Fruit fly (Drosophila melanogaster): ENCODE measurements around the gene kst.

The kst gene

dm6 chr3L:3338028-3338855 lies 1.6 kb downstream of the kst start:
- TF ChIP-seq CG6163 (GFP tag; IDR thresholded peaks at IDR 0.05) = no peak
- TF ChIP-seq Eip93F (GFP tag; optimal IDR thresholded peaks at IDR 0.05) = no peak
- peak; percentile 43 for TF ChIP-seq spab (GFP tag; optimal IDR thresholded peaks at IDR 0.05)
- no peak for TF ChIP-seq Hr38 (GFP tag; optimal IDR thresholded peaks at IDR 0.05)
- peak; percentile 56 for TF ChIP-seq fd59A (GFP tag; optimal IDR thresholded peaks at IDR 0.05)
- peak; percentile 61 for TF ChIP-seq Eip78C (GFP tag)
- TF ChIP-seq eg (GFP tag; IDR thresholded peaks at IDR 0.05) = no peak
- no peak for TF ChIP-seq CG7368 (GFP tag; optimal IDR thresholded peaks at IDR 0.05)
- peak; percentile 65 for TF ChIP-seq CG6808 (GFP tag; optimal IDR thresholded peaks at IDR 0.05)
- peak; percentile 61 for TF ChIP-seq Ets96B (tag; optimal IDR thresholded peaks at IDR 0.05)
- TF ChIP-seq svp (GFP tag) = peak; percentile 83
- TF ChIP-seq CG6854 (GFP tag; optimal IDR thresholded peaks at IDR 0.05) = no peak
- no peak for TF ChIP-seq topi (GFP tag; optimal IDR thresholded peaks at IDR 0.05)
- TF ChIP-seq pdm3 (GFP tag; optimal IDR thresholded peaks at IDR 0.05) = peak; percentile 29
- TF ChIP-seq CG8319 (GFP tag; optimal IDR thresholded peaks at IDR 0.05) = no peak
- TF ChIP-seq Blimp-1 (GFP tag; optimal IDR thresholded peaks at IDR 0.05) = no peak
- peak; percentile 33 for TF ChIP-seq dsx (GFP tag; optimal IDR thresholded peaks at IDR 0.05; ENCODE audit: poor library complexity, severe bottlenecking)
- TF ChIP-seq CG4318 (GFP tag; optimal IDR thresholded peaks at IDR 0.05) = no peak
- TF ChIP-seq achi (GFP tag; optimal IDR thresholded peaks at IDR 0.05) = no peak
- no peak for TF ChIP-seq Smox (GFP tag; optimal IDR thresholded peaks at IDR 0.05)
- TF ChIP-seq salr (GFP tag; optimal IDR thresholded peaks at IDR 0.05) = peak in 1 of 2 experiments; percentile 2
- no peak for TF ChIP-seq Ets21C (GFP tag; optimal IDR thresholded peaks at IDR 0.05)
- peak; percentile 12 for TF ChIP-seq Sox14 (GFP tag; optimal IDR thresholded peaks at IDR 0.05)
- TF ChIP-seq CG10631 (GFP tag; optimal IDR thresholded peaks at IDR 0.05) = peak; percentile 32
- no peak for TF ChIP-seq dac (GFP tag; optimal IDR thresholded peaks at IDR 0.05)
- TF ChIP-seq ss (GFP tag; optimal IDR thresholded peaks at IDR 0.05) = peak; percentile 67 to 96
- TF ChIP-seq fkh (GFP tag; optimal IDR thresholded peaks at IDR 0.05) = no peak
- TF ChIP-seq CG10669 (GFP tag; optimal IDR thresholded peaks at IDR 0.05) = peak; percentile 53
- no peak for TF ChIP-seq net (GFP tag; optimal IDR thresholded peaks at IDR 0.05)
- TF ChIP-seq CG3032 (tag; optimal IDR thresholded peaks at IDR 0.05) = peak; percentile 70
- peak; percentile 22 for TF ChIP-seq CG3919 (GFP tag; optimal IDR thresholded peaks at IDR 0.05)

dm6 chr3L:3338882-3339590 lies 2.4 kb downstream of the kst start:
- peak; percentile 8 for TF ChIP-seq CG7368 (GFP tag; optimal IDR thresholded peaks at IDR 0.05)
- peak; percentile 59 for TF ChIP-seq dac (GFP tag; optimal IDR thresholded peaks at IDR 0.05)
- peak; percentile 30 for TF ChIP-seq CG16779 (tag; optimal IDR thresholded peaks at IDR 0.05)
- TF ChIP-seq fd59A (GFP tag; optimal IDR thresholded peaks at IDR 0.05) = no peak
- peak; percentile 1 for TF ChIP-seq Lpt (GFP tag; optimal IDR thresholded peaks at IDR 0.05)
- TF ChIP-seq CG6808 (GFP tag; optimal IDR thresholded peaks at IDR 0.05) = peak; percentile 70
- TF ChIP-seq CG9139 (GFP tag; optimal IDR thresholded peaks at IDR 0.05) = peak; percentile 44
- TF ChIP-seq cyc (GFP tag; optimal IDR thresholded peaks at IDR 0.05) = no peak
- TF ChIP-seq acj6 (GFP tag; optimal IDR thresholded peaks at IDR 0.05) = no peak
- no peak for TF ChIP-seq Smox (GFP tag; optimal IDR thresholded peaks at IDR 0.05)
- no peak for TF ChIP-seq Sox102F (GFP tag; optimal IDR thresholded peaks at IDR 0.05)
- TF ChIP-seq dsx (GFP tag; optimal IDR thresholded peaks at IDR 0.05; ENCODE audit: poor library complexity, severe bottlenecking) = no peak
- peak; percentile 78 for TF ChIP-seq CG6276 (GFP tag; optimal IDR thresholded peaks at IDR 0.05)
- TF ChIP-seq CG32006 (GFP tag; optimal IDR thresholded peaks at IDR 0.05) = peak; percentile 85
- TF ChIP-seq topi (GFP tag; optimal IDR thresholded peaks at IDR 0.05) = peak; percentile 18
- TF ChIP-seq CG10631 (GFP tag; optimal IDR thresholded peaks at IDR 0.05) = peak; percentile 8
- peak; percentile 37 for TF ChIP-seq CG11762 (GFP tag; optimal IDR thresholded peaks at IDR 0.05; ENCODE audit: insufficient read depth)
- TF ChIP-seq Eip78C (GFP tag) = peak; percentile 58
- TF ChIP-seq CG8319 (GFP tag; optimal IDR thresholded peaks at IDR 0.05) = no peak
- no peak for TF ChIP-seq esn (GFP tag; optimal IDR thresholded peaks at IDR 0.05)
- TF ChIP-seq CG3919 (GFP tag; optimal IDR thresholded peaks at IDR 0.05) = peak; percentile 55
- no peak; the same call in 1 of the 2 replicates for TF ChIP-seq CG11294 (GFP tag; IDR thresholded peaks at IDR 0.05)
- TF ChIP-seq Eip93F (GFP tag; optimal IDR thresholded peaks at IDR 0.05) = no peak
- TF ChIP-seq ss (GFP tag; optimal IDR thresholded peaks at IDR 0.05) = no peak
- TF ChIP-seq CG1621 (tag; optimal IDR thresholded peaks at IDR 0.05) = no peak
- peak; percentile 23 for TF ChIP-seq pdm3 (GFP tag; optimal IDR thresholded peaks at IDR 0.05)
- TF ChIP-seq CG8632 (GFP tag; optimal IDR thresholded peaks at IDR 0.05) = no peak
- TF ChIP-seq CG4318 (GFP tag; optimal IDR thresholded peaks at IDR 0.05) = peak; percentile 65
- TF ChIP-seq CG6792 (GFP tag; optimal IDR thresholded peaks at IDR 0.05) = no peak
- no peak for TF ChIP-seq fkh (GFP tag; optimal IDR thresholded peaks at IDR 0.05)

All from whole organism, prepupa.